Worm (Caenorhabditis elegans) whole organism, late embryonic: ENCODE results near the gene W09G12.8.

ENCODE experiments used
- C08G9.2 ChIP-seq: sonication (generic microtip); optimal IDR thresholded peaks from 2 replicates; lab custom pipeline; 2016; ENCODE audit warnings: mild to moderate bottlenecking, missing genetic modification characterization, moderate library complexity, missing compliant biosample characterization
- C38D4.7 ChIP-seq: fragments of 200-800 bp; sonication (Bioruptor generic); optimal IDR thresholded peaks from 2 replicates; lab custom pipeline; 2018; ENCODE audit warnings: mild to moderate bottlenecking, missing genetic modification characterization, moderate library complexity, missing compliant biosample characterization
- F13H6.1 ChIP-seq: sonication (generic microtip); optimal IDR thresholded peaks from 2 replicates; lab custom pipeline; 2016; ENCODE audit warnings: missing genetic modification characterization, missing compliant biosample characterization
- T23F11.4 ChIP-seq: fragments of 200-800 bp; sonication (Bioruptor generic); optimal IDR thresholded peaks from 2 replicates; lab custom pipeline; 2018; ENCODE audit warnings: mild to moderate bottlenecking, missing genetic modification characterization, missing compliant biosample characterization
- ceh-22 ChIP-seq: sonication (generic microtip); optimal IDR thresholded peaks from 2 replicates; lab custom pipeline; 2017; ENCODE audit warnings: missing biosample characterization, missing genetic modification characterization
- ceh-30 ChIP-seq: fragments of 150-350 bp; optimal IDR thresholded peaks from 2 replicates; lab custom pipeline; 2014; ENCODE audit warnings: missing biosample characterization, missing genetic modification characterization
- ceh-31 ChIP-seq: sonication (generic microtip); optimal IDR thresholded peaks from 2 replicates; lab custom pipeline; 2016; ENCODE audit warnings: missing genetic modification characterization, missing compliant biosample characterization
- ceh-48 ChIP-seq: sonication (generic microtip); optimal IDR thresholded peaks from 2 replicates; lab custom pipeline; 2016; ENCODE audit warnings: missing genetic modification characterization, inconsistent platforms, missing compliant biosample characterization
- ceh-9 ChIP-seq: sonication (generic microtip); optimal IDR thresholded peaks from 2 replicates; lab custom pipeline; 2016; ENCODE audit warnings: mild to moderate bottlenecking, missing genetic modification characterization, inconsistent platforms, missing compliant biosample characterization
- ets-4 ChIP-seq: sonication (generic microtip); optimal IDR thresholded peaks from 2 replicates; lab custom pipeline; 2016; ENCODE audit warnings: missing genetic modification characterization, missing compliant biosample characterization
- fax-1 ChIP-seq: sonication (generic microtip); optimal IDR thresholded peaks from 2 replicates; lab custom pipeline; 2016; ENCODE audit warnings: missing genotype, missing genetic modification characterization, missing compliant biosample characterization
- fkh-6 ChIP-seq: sonication (generic microtip); optimal IDR thresholded peaks from 2 replicates; lab custom pipeline; 2016; ENCODE audit warnings: missing genetic modification characterization, missing compliant biosample characterization
- gmeb-2 ChIP-seq: sonication (generic microtip); optimal IDR thresholded peaks from 2 replicates; lab custom pipeline; 2016; ENCODE audit warnings: missing genetic modification characterization, inconsistent platforms, missing compliant biosample characterization
- mec-3 ChIP-seq: sonication (generic microtip); optimal IDR thresholded peaks from 2 replicates; lab custom pipeline; 2016; ENCODE audit warnings: borderline replicate concordance, missing genetic modification characterization, missing compliant biosample characterization
- nhr-11 ChIP-seq: fragments of 150-350 bp; optimal IDR thresholded peaks from 2 replicates; lab custom pipeline; 2014; ENCODE audit warnings: missing biosample characterization, missing genetic modification characterization
- nhr-232 ChIP-seq: sonication (generic microtip); optimal IDR thresholded peaks from 2 replicates; lab custom pipeline; 2016; ENCODE audit warnings: missing genetic modification characterization, missing compliant biosample characterization
- pag-3 ChIP-seq: sonication (generic microtip); optimal IDR thresholded peaks from 2 replicates; lab custom pipeline; 2016; ENCODE audit warnings: missing compliant biosample characterization, missing genetic modification characterization, borderline replicate concordance
- pat-9 ChIP-seq: fragments of 200-800 bp; sonication (Bioruptor generic); optimal IDR thresholded peaks from 2 replicates; lab custom pipeline; 2018; ENCODE audit warnings: mild to moderate bottlenecking, missing genetic modification characterization, moderate library complexity, missing compliant biosample characterization
- pax-1 ChIP-seq: fragments of 150-350 bp; optimal IDR thresholded peaks from 2 replicates; lab custom pipeline; 2014; ENCODE audit warnings: missing biosample characterization, missing genetic modification characterization
- pqm-1 ChIP-seq: sonication (generic microtip); optimal IDR thresholded peaks from 2 replicates; lab custom pipeline; 2016; ENCODE audit warnings: missing genetic modification characterization, missing compliant biosample characterization
- rnt-1 ChIP-seq: sonication (generic microtip); optimal IDR thresholded peaks from 2 replicates; lab custom pipeline; 2016; ENCODE audit warnings: missing genetic modification characterization, missing compliant biosample characterization
- sox-2 ChIP-seq: fragments of 200-800 bp; sonication (Bioruptor generic); IDR thresholded peaks from 2 replicates; pipeline ENCODE4 v1.3.6; 2022; ENCODE audit warnings: missing genetic modification reagents, missing genetic modification characterization, missing compliant biosample characterization
- sox-4 ChIP-seq: sonication (generic microtip); optimal IDR thresholded peaks from 2 replicates; lab custom pipeline; 2017; ENCODE audit warnings: mild to moderate bottlenecking, missing genetic modification characterization, inconsistent platforms, missing compliant biosample characterization
- unc-3 ChIP-seq, 2 experiments: fragments of 200-800 bp in 1 of 2; sonication (Bioruptor generic) in 1 of 2; sonication (generic microtip) in 1 of 2; conservative IDR thresholded peaks in 1 of 2; optimal IDR thresholded peaks in 1 of 2; 2 replicates each; pipeline versions ENCODE4 v1.3.6 to Lab custom; 2016 to 2022; ENCODE audit warnings: missing compliant biosample characterization in 2 of 2, missing genetic modification characterization in 2 of 2, missing genetic modification reagents in 1 of 2
- unc-42 ChIP-seq: sonication (generic microtip); optimal IDR thresholded peaks from 2 replicates; lab custom pipeline; 2016; ENCODE audit warnings: missing genotype, missing genetic modification characterization, missing compliant biosample characterization
- unc-55 ChIP-seq: sonication (generic microtip); optimal IDR thresholded peaks from 2 replicates; lab custom pipeline; 2017; ENCODE audit warnings: missing biosample characterization, missing genetic modification reagents, missing genetic modification characterization
- unc-86 ChIP-seq: sonication (generic microtip); optimal IDR thresholded peaks from 2 replicates; lab custom pipeline; 2016; ENCODE audit warnings: missing genetic modification characterization, missing compliant biosample characterization
- zip-5 ChIP-seq: sonication (generic microtip); optimal IDR thresholded peaks from 2 replicates; lab custom pipeline; 2016; ENCODE audit warnings: missing genetic modification characterization, missing compliant biosample characterization
- ztf-16 ChIP-seq: sonication (generic microtip); optimal IDR thresholded peaks from 2 replicates; lab custom pipeline; 2017; ENCODE audit warnings: missing genetic modification characterization, missing compliant biosample characterization

W09G12.8 gene

DNA sequence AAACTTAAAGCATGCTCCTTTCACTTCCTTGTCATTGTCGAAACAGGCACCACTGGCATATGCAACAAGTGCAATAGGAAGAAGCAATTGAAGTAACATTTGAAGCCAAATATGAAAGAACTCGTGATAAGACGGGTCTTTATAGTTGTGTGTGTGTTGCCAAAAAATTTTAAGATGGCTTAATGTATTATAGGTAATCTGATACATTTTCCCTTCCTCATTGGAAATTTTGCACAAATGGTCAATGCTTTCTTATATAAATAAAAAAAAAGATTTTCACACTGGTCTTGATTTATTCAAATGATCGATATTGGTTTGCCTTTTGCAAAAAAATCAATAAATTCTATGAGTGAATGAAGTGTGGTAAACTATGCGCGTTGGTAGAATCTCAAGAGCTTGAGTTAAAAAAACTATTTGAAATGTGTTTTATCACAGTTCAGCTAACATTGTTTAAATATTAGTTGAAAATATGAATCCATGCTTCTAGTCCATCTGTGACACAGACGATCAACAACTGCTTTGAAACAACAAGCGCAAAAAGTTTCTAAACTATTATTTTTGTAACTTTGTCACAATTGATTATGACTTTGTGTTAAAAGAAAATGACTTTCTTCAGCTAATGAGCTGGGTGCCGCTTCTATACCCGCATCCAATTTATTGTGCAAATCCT is 25.4 kb downstream of the W09G12.8 start, which contains the start of the genes clec-166 and F38A1.6:
Gene clec-166 (minus strand): TSS at position 101 of the 670 bp plus-strand sequence.
Gene F38A1.6 (plus strand): TSS at position 620 of the 670 bp plus-strand sequence.
- TF ChIP-seq rnt-1 (tag; lab: Kevin White, UChicago) = no peak
- no peak for TF ChIP-seq nhr-11

DNA sequence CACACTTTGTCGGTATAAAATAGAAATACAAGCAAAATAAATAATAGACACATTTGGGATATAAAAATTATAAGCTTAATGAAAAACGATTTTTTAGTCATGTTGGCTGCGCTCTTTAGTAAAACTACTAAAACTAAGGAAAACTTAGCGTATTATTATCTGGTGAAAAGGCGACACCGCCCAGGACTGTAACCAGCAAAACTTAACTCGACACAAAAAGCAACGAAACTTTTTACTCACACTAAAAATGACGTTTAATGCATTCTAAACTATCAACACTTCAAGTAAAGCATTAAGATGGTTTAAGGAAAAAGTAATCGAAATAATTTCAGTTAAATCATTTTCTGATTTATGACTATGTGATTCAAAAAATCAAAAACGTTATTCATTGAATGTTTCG is 29.6 kb downstream of the W09G12.8 start, which contains the start of gene clec-167:
Gene clec-167 (minus strand): TSS at position 101 of the 400 bp plus-strand sequence.
- no peak for TF ChIP-seq sox-2 (GFP tag; lab: Robert Waterston, UW)
- no peak for TF ChIP-seq unc-42 (tag; lab: Kevin White, UChicago)
- no peak for TF ChIP-seq pqm-1 (tag; lab: Kevin White, UChicago)
- no peak for TF ChIP-seq unc-55 (GFP tag; lab: Kevin White, UChicago)
- no peak for TF ChIP-seq unc-86 (tag; lab: Kevin White, UChicago)
- no peak for TF ChIP-seq unc-3 (GFP tag; conservative IDR thresholded peaks at IDR 0.05; lab: Robert Waterston, UW)
- TF ChIP-seq unc-3 (tag; optimal IDR thresholded peaks at IDR 0.05; lab: Kevin White, UChicago) = no peak
- TF ChIP-seq T23F11.4 (GFP tag; lab: Kevin White, UChicago) = no peak
- no peak for TF ChIP-seq pat-9 (tag; lab: Kevin White, UChicago)
- TF ChIP-seq nhr-232 = no peak
- no peak for TF ChIP-seq C08G9.2 (tag; lab: Kevin White, UChicago)
- no peak for TF ChIP-seq ztf-16 (tag; lab: Kevin White, UChicago)
- no peak for TF ChIP-seq sox-4 (tag; lab: Kevin White, UChicago)
- no peak for TF ChIP-seq zip-5 (tag; lab: Kevin White, UChicago)
- TF ChIP-seq gmeb-2 = no peak
- TF ChIP-seq ceh-48 (tag; lab: Kevin White, UChicago) = no peak
- no peak for TF ChIP-seq ceh-9
- TF ChIP-seq ets-4 = no peak
- no peak for TF ChIP-seq ceh-30 (tag; lab: Kevin White, UChicago)
- TF ChIP-seq pax-1 (tag; lab: Kevin White, UChicago) = no peak
- TF ChIP-seq ceh-31 (tag; lab: Kevin White, UChicago) = no peak

DNA sequence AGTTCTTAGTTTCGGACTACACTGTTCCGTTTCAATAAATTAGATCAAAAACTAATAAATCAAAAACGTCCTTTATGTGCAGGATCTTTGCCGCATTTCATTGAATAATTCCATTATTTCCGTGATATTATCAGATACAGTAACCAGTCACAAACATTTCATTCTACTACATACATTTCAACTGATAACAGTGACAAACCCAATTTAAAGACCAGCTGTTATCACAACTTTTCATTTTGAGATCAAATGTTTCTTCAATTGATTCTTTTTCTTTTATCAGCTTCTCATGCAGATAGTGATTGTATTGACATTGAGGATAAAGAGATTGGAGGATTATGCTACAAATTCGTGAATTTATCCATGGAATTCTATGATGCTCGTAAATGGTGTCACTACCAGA is 30.7 kb downstream of the W09G12.8 start, which contains the start of gene clec-168:
Gene clec-168 (plus strand): TSS at position 247 of the 400 bp plus-strand sequence.
- TF ChIP-seq pax-1 (tag; lab: Kevin White, UChicago) = no peak
- no peak for TF ChIP-seq rnt-1 (tag; lab: Kevin White, UChicago)
- TF ChIP-seq pat-9 (tag; lab: Kevin White, UChicago) = no peak
- no peak for TF ChIP-seq pqm-1 (tag; lab: Kevin White, UChicago)
- TF ChIP-seq ceh-9 = no peak
- no peak for TF ChIP-seq F13H6.1
- no peak for TF ChIP-seq ceh-30 (tag; lab: Kevin White, UChicago)

DNA sequence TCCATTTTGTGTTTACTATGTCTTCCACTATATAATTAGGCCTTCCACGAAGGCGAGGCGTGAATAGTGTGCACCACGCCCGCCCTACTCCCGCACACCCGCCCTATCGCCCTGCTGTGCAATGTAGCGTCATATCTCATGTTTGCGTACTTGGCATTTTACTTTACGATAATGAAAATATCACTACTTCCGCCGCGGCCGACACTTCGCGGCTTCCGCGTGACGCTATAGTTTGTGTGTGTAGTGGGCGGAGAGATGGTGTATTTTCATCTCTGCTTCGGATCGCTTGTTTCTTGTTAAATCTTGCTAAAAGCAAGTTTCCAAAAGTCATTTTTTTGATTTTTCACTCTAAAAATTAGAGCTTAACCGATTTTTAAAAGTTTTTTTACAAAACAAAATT is 34.5 kb downstream of the W09G12.8 start:
- no peak for TF ChIP-seq gmeb-2
- TF ChIP-seq ceh-22 (tag; lab: Kevin White, UChicago) = no peak
- TF ChIP-seq pax-1 (tag; lab: Kevin White, UChicago) = no peak
- TF ChIP-seq, all 69 proteins: peak for 0

DNA sequence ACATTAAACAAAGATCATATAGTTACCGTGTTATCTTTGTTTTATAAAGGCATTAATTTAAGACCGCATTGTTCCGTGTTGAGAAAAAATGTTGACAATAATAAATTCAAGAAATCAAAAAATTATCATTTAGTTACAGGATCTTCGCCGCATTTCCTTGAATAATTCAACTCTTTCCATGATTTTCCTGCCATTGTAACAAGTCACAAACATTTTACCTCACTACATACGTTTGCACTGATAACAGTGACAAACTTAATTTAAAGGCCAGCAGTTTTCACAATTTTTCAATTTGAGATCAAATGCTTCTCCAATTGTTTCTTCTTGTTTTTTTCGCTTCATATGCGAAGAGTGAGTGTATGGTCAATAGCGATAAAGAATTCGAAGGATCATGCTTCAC is 35.0 kb downstream of the W09G12.8 start, which contains the start of gene clec-169:
Gene clec-169 (plus strand): TSS at position 301 of the 400 bp plus-strand sequence.
- TF ChIP-seq fkh-6 (tag; lab: Kevin White, UChicago) = no peak
- no peak for TF ChIP-seq unc-55 (GFP tag; lab: Kevin White, UChicago)

DNA sequence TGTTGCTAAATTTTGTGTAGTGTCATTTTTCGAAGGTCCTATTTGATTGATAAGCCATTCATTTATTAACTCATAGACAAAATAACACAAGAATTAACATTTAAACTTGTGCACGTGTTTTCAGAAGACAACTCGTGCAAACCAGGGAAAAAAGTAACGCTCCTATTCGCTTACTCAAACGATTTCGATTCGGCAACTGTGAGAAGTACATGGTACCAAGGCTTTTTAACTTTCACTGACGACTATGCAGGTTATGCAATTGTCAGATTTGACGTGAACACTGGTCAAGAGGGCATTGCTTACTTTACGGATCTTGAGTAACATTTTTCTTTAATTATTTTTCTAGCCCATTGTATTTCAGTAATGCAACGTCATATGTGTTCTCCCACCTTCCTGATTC is 35.9 kb downstream of the W09G12.8 start:
- TF ChIP-seq mec-3 (no peak), zip-5 (tag; lab: Kevin White, UChicago) (no peak), C38D4.7 (GFP tag; lab: Kevin White, UChicago) (no peak), fkh-6 (tag; lab: Kevin White, UChicago) (no peak), ceh-9 (no peak), nhr-232 (no peak), pag-3 (tag; lab: Kevin White, UChicago) (no peak), sox-4 (tag; lab: Kevin White, UChicago) (no peak), fax-1 (tag; lab: Kevin White, UChicago) (no peak)
